Fruit fly (Drosophila melanogaster): Measurements from ENCODE around the gene Dpck.

dm6 chr3R:7087201-7087505 lies 5.2 kb downstream of the Dpck start:
- no peak for TF ChIP-seq insv (optimal IDR thresholded peaks at IDR 0.05)
- TF ChIP-seq psq (optimal IDR thresholded peaks at IDR 0.05): no peak

Data from Kc167 (cell line).